Worm (Caenorhabditis elegans): ENCODE data around the gene Y34B4A.7.

The Y34B4A.7 gene

DNA sequence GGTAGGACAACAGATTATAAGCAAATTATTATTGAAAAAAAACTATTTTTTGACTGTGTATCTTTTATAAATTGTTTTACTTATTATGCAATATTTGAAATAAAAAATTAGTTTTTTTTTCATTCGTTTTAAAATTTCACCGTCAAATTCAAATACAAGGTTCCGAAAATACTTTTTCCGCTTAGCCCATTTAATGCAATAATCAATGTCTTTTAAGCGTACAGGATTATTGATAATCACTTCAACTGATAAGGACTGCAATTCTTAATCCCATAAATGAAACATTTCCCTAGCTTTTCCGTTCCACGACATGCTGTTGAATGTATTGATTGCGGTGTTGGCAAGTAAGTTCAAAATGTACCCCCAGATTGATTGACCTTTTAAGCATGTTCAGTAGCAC is 12.9 kb downstream of the Y34B4A.7 start, which contains the start of gene nspg-12:
Gene nspg-12 (plus strand): TSS at position 301 of the 400 bp plus-strand sequence.
- no peak for TF ChIP-seq T22C8.4 (GFP tag; IDR thresholded peaks at IDR 0.05)
- TF ChIP-seq cog-1 (tag; optimal IDR thresholded peaks at IDR 0.05) = no peak

DNA sequence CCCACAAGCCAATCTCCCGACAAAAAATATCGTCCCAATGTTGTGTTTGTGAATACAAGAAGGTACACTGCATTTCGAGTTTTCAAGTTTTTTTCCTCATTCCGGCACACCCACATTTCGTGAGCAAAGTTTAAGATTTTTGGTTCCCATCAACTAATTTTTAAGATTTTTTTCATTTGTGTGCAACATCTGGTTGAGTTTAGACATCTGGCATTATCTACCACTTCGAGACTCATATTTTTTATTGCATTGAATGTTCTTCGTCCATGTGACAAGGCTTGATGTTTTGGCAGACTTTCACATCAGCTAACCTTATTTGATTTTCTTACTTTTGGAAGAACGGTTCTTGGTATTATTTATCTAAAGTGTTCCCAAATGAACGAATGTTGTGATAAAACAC is 16.3 kb downstream of the Y34B4A.7 start:
- TF ChIP-seq tab-1 (GFP tag; IDR thresholded peaks at IDR 0.05) (no peak), ref-1 (GFP tag; conservative IDR thresholded peaks at IDR 0.05) (no peak), med-1 (GFP tag; optimal IDR thresholded peaks at IDR 0.05; ENCODE audit: insufficient read depth) (no peak), ztf-23 (GFP tag; IDR thresholded peaks at IDR 0.05) (no peak), klf-2 (GFP tag; conservative IDR thresholded peaks at IDR 0.05) (no peak)

DNA sequence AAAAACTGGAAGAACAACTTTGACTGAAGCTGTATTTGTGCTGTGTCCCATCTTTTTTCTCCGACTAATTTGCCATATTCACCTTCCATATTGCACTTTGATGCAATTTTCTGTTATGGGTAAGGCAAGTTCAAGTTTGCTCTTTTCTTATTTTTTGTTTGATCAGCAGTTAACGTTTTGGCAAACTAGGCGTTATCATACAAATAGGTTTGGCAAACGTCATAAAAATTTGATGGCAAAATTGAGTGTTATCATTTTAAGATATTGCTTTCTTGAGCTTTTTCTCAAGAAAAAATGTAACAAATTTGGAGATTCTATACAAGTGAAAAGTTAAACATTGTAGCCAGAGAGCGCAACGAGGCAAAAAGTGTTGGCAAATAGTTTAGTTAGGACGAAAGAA is 17.9 kb downstream of the Y34B4A.7 start:
- TF ChIP-seq ztf-29 (GFP tag; IDR thresholded peaks at IDR 0.05) (no peak), ref-1 (GFP tag; conservative IDR thresholded peaks at IDR 0.05) (no peak), flt-1 (GFP tag; IDR thresholded peaks at IDR 0.05) (no peak), klf-2 (GFP tag; conservative IDR thresholded peaks at IDR 0.05) (no peak), tab-1 (GFP tag; IDR thresholded peaks at IDR 0.05) (no peak)

DNA sequence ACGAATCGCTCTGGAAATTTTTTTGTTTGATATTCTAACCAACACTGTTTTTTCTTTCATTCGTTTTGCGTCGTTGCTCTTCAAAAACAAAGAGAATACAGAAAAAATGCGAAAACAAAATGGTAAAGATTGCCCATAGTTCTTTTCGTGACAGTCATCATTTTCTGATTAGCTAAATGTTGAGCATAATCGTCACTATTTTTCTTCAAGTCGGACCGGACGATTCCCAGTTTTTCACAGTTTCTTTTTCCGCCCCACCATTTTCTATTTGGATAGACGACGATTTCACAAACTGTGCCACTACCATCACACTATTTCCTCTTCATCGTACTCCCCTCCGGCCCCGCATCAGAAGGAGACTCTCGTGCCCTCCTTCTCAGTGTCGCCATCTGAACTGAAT is 19.4 kb downstream of the Y34B4A.7 start:
- no peak for TF ChIP-seq ztf-29 (GFP tag; IDR thresholded peaks at IDR 0.05)
- TF ChIP-seq med-1 (GFP tag; optimal IDR thresholded peaks at IDR 0.05; ENCODE audit: insufficient read depth) = no peak
- no peak for TF ChIP-seq ref-1 (GFP tag; conservative IDR thresholded peaks at IDR 0.05)
- no peak for TF ChIP-seq ztf-23 (GFP tag; IDR thresholded peaks at IDR 0.05)
- TF ChIP-seq klf-2 (GFP tag; conservative IDR thresholded peaks at IDR 0.05) = no peak
- TF ChIP-seq cog-1 (tag; optimal IDR thresholded peaks at IDR 0.05) = no peak
- no peak for TF ChIP-seq T22C8.4 (GFP tag; IDR thresholded peaks at IDR 0.05)
- no peak for TF ChIP-seq tab-1 (GFP tag; IDR thresholded peaks at IDR 0.05)
- no peak for TF ChIP-seq flt-1 (GFP tag; IDR thresholded peaks at IDR 0.05)

DNA sequence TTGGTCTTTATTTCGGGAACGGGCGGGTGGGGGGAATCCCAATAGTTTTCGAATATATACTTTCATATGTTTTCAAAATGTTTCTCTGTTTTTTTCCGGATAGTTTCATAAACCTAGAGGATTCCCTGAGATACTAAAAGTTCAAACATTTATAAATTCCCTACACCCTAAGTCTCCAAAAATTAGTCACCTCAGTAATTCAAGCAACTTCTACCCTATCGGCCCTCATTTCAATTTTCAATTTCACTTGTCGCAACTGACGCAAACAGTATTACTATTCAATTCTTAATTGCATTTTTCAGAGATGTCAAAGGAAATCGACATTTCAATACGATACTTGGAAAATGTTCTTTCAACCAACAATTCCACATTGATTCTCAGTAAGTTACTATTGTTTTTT is 19.9 kb downstream of the Y34B4A.7 start, which contains the start of gene Y34B4A.4:
Gene Y34B4A.4 (plus strand): TSS at position 301 of the 400 bp plus-strand sequence.
- TF ChIP-seq ztf-23 (GFP tag; IDR thresholded peaks at IDR 0.05) (no peak), cog-1 (tag; optimal IDR thresholded peaks at IDR 0.05) (no peak), flt-1 (GFP tag; IDR thresholded peaks at IDR 0.05) (no peak), tab-1 (GFP tag; IDR thresholded peaks at IDR 0.05) (no peak), med-1 (GFP tag; optimal IDR thresholded peaks at IDR 0.05; ENCODE audit: insufficient read depth) (no peak), T22C8.4 (GFP tag; IDR thresholded peaks at IDR 0.05) (no peak), klf-2 (GFP tag; conservative IDR thresholded peaks at IDR 0.05) (no peak), ref-1 (GFP tag; conservative IDR thresholded peaks at IDR 0.05) (no peak), ztf-29 (GFP tag; IDR thresholded peaks at IDR 0.05) (no peak)

DNA sequence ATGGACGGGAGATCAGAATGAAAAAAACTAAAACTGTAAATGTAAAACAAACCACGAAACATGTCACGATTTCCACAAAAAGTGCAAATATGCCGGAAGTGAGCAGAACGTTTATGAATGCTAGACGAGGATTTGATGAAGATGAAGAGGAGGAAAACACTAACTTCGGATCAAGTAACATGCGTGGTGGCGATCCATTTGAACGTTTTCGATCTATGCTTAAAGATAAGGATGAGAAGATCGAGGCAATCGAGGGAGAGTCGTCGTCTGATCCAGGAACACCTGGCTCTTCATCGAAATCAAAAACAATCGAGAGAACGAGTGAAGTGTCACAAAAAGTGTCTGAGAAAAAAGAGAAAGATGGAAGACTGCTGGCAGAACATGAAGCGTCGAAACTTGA is 21.2 kb downstream of the Y34B4A.7 start:
- TF ChIP-seq tab-1 (GFP tag; IDR thresholded peaks at IDR 0.05) (no peak), ref-1 (GFP tag; conservative IDR thresholded peaks at IDR 0.05) (no peak), med-1 (GFP tag; optimal IDR thresholded peaks at IDR 0.05; ENCODE audit: insufficient read depth) (no peak), ztf-29 (GFP tag; IDR thresholded peaks at IDR 0.05) (no peak), klf-2 (GFP tag; conservative IDR thresholded peaks at IDR 0.05) (no peak), cog-1 (tag; optimal IDR thresholded peaks at IDR 0.05) (no peak), flt-1 (GFP tag; IDR thresholded peaks at IDR 0.05) (no peak), ztf-23 (GFP tag; IDR thresholded peaks at IDR 0.05) (no peak), T22C8.4 (GFP tag; IDR thresholded peaks at IDR 0.05) (no peak)

DNA sequence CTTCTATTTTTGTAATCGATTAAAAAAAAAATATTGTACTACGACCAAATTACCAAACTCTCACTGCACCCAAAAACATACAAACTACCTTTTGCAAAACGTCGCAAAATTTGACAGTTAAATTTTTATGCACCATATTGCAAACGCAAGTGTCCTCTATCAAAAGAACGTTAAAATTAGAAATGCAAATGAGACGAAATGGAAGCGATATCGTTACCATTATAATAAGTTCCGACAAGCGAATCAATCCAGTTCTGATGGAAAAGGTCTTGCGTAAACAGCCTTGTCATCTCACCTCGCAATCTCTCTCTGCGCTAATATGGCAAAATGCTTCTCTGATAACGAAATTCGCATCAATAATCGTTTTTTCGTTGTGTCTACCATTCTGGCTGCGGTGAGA is 23.9 kb downstream of the Y34B4A.7 start:
- TF ChIP-seq flt-1 (GFP tag; IDR thresholded peaks at IDR 0.05) (no peak), ref-1 (GFP tag; conservative IDR thresholded peaks at IDR 0.05) (no peak), ztf-23 (GFP tag; IDR thresholded peaks at IDR 0.05) (no peak), cog-1 (tag; optimal IDR thresholded peaks at IDR 0.05) (no peak), med-1 (GFP tag; optimal IDR thresholded peaks at IDR 0.05; ENCODE audit: insufficient read depth) (no peak), ztf-29 (GFP tag; IDR thresholded peaks at IDR 0.05) (no peak), T22C8.4 (GFP tag; IDR thresholded peaks at IDR 0.05) (no peak), tab-1 (GFP tag; IDR thresholded peaks at IDR 0.05) (no peak), klf-2 (GFP tag; conservative IDR thresholded peaks at IDR 0.05) (no peak)

DNA sequence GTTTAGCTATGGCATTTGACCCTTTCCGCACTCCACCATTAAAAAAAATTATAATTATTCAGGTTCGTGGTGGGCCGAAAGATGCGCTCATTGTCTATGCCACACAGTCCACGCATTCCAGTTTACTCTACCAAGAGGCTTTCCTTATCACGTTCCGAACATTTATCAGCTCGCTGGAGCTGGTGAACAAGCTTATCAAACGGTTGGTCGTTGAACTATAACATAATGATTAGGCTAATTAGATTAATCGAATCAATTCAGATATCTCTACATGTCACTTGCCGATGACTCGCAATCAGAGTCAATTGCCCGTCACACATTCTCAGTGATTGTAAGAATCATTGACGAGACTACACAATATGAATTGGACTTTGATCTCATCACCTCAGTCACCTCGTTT is 25.2 kb downstream of the Y34B4A.7 start:
- TF ChIP-seq T22C8.4 (GFP tag; IDR thresholded peaks at IDR 0.05) (no peak), tab-1 (GFP tag; IDR thresholded peaks at IDR 0.05) (no peak), flt-1 (GFP tag; IDR thresholded peaks at IDR 0.05) (no peak), med-1 (GFP tag; optimal IDR thresholded peaks at IDR 0.05; ENCODE audit: insufficient read depth) (no peak), klf-2 (GFP tag; conservative IDR thresholded peaks at IDR 0.05) (no peak), ztf-29 (GFP tag; IDR thresholded peaks at IDR 0.05) (no peak), cog-1 (tag; optimal IDR thresholded peaks at IDR 0.05) (no peak), ref-1 (GFP tag; conservative IDR thresholded peaks at IDR 0.05) (no peak), ztf-23 (GFP tag; IDR thresholded peaks at IDR 0.05) (no peak)

DNA sequence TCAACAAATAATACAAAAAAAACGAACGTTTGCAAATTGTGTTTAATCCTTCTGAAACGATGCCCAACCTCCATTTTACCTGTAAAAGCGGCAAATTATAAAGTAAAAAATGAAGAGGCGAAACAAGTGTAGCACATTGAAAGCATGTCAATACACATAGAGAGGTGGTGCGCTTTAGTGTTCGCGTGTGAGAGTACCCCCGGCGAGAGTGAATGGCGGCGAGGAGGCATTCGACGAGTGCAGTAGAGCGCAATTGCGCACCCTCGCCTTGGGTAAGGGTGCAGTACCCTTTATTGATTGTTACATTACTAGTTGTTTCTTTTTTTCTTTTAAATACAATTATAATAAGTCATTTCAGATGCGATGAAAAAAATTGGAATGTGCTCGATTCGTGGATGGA is 31.1 kb downstream of the Y34B4A.7 start, which contains the start of gene hst-6:
Gene hst-6 (plus strand): TSS at position 353 of the 400 bp plus-strand sequence.
- TF ChIP-seq med-1 (GFP tag; optimal IDR thresholded peaks at IDR 0.05; ENCODE audit: insufficient read depth) (no peak), flt-1 (GFP tag; IDR thresholded peaks at IDR 0.05) (peak; percentile 62), ztf-29 (GFP tag; IDR thresholded peaks at IDR 0.05) (peak; percentile 66; the same call in 1 of the 2 replicates), ztf-23 (GFP tag; IDR thresholded peaks at IDR 0.05) (peak; percentile 66; the same call in 1 of the 2 replicates), tab-1 (GFP tag; IDR thresholded peaks at IDR 0.05) (no peak; the same call in 1 of the 2 replicates), klf-2 (GFP tag; conservative IDR thresholded peaks at IDR 0.05) (no peak), cog-1 (tag; optimal IDR thresholded peaks at IDR 0.05) (peak; percentile 78)

DNA sequence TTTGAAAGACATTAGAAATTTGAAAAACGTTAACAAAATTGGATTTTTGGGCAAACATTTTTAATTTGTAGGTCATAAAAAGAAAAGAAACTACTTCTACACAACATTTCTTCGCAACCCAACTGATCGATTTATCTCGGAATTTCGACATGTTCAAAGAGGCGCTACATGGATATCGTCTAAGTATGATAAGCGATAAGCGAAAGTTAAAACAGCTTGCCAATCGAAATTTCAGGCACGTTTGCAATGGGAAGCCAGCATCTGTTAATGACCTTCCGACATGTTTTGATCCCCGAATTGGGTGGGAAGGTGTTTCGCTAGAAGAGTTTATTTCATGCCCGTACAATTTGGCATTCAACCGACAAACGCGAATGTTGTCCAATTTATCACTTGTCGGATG is 32.6 kb downstream of the Y34B4A.7 start:
- no peak for TF ChIP-seq ztf-23 (GFP tag; IDR thresholded peaks at IDR 0.05)
- TF ChIP-seq ztf-29 (GFP tag; IDR thresholded peaks at IDR 0.05) = no peak
- no peak for TF ChIP-seq flt-1 (GFP tag; IDR thresholded peaks at IDR 0.05)
- TF ChIP-seq klf-2 (GFP tag; conservative IDR thresholded peaks at IDR 0.05) = no peak
- no peak for TF ChIP-seq T22C8.4 (GFP tag; IDR thresholded peaks at IDR 0.05)
- no peak for TF ChIP-seq ref-1 (GFP tag; conservative IDR thresholded peaks at IDR 0.05)
- TF ChIP-seq cog-1 (tag; optimal IDR thresholded peaks at IDR 0.05) = no peak
- no peak for TF ChIP-seq med-1 (GFP tag; optimal IDR thresholded peaks at IDR 0.05; ENCODE audit: insufficient read depth)
- no peak for TF ChIP-seq tab-1 (GFP tag; IDR thresholded peaks at IDR 0.05)
